Fruit fly (Drosophila melanogaster) whole organism, embryonic: ENCODE results near the gene ppk.
A peak's percentile ranks its signal among the peaks of the same experiment; 100 is the strongest.

ENCODE experiments used
- Ada2b ChIP-seq: fragments of 200-800 bp; sonication (Bioruptor generic); IDR thresholded peaks from 2 replicates; pipeline ENCODE4 v1.3.6; 2022; ENCODE audit warnings: missing biosample characterization, missing genetic modification characterization
- CG10274 ChIP-seq: fragments of 200-800 bp; sonication (Bioruptor generic); optimal IDR thresholded peaks from 3 replicates; lab custom pipeline; 2017; ENCODE audit warnings: missing biosample characterization, mild to moderate bottlenecking, missing genetic modification characterization
- CG11560 ChIP-seq: fragments of 200-800 bp; sonication (Bioruptor generic); IDR thresholded peaks from 3 replicates; pipeline ENCODE4 v1.3.6; 2022; ENCODE audit warnings: missing biosample characterization, missing genetic modification characterization
- CG12071 ChIP-seq: fragments of 200-800 bp; sonication (Bioruptor generic); optimal IDR thresholded peaks from 3 replicates; lab custom pipeline; 2018; ENCODE audit warnings: missing biosample characterization, mild to moderate bottlenecking, missing genetic modification characterization
- CG12659 ChIP-seq: fragments of 200-800 bp; sonication (Bioruptor generic); optimal IDR thresholded peaks from 3 replicates; lab custom pipeline; 2017; ENCODE audit warnings: mild to moderate bottlenecking, missing biosample characterization, missing genetic modification reagents, missing genetic modification characterization
- CG13424 ChIP-seq: fragments of 200-800 bp; sonication (Bioruptor generic); optimal IDR thresholded peaks from 2 replicates; lab custom pipeline; 2019; ENCODE audit warnings: missing biosample characterization, mild to moderate bottlenecking, missing genetic modification characterization, moderate library complexity
- CG2875 ChIP-seq: fragments of 200-800 bp; sonication (Bioruptor generic); optimal IDR thresholded peaks from 2 replicates; lab custom pipeline; 2017; ENCODE audit warnings: missing biosample characterization, mild to moderate bottlenecking, missing genetic modification characterization, missing genetic modification reagents
- CG3281 ChIP-seq: fragments of 200-800 bp; sonication (Bioruptor generic); optimal IDR thresholded peaks from 3 replicates; lab custom pipeline; 2017; ENCODE audit warnings: missing biosample characterization, mild to moderate bottlenecking, missing genetic modification characterization
- CG4730 ChIP-seq: fragments of 200-800 bp; sonication (Bioruptor generic); IDR thresholded peaks from 2 replicates; pipeline ENCODE4 v1.3.6; 2022; ENCODE audit warnings: missing biosample characterization, missing genetic modification characterization
- CG6813 ChIP-seq: fragments of 200-800 bp; sonication (Bioruptor generic); optimal IDR thresholded peaks from 2 replicates; lab custom pipeline; 2017; ENCODE audit warnings: missing biosample characterization, missing genetic modification characterization, mild to moderate bottlenecking, moderate library complexity, missing genetic modification reagents
- CG7372 ChIP-seq: fragments of 200-800 bp; sonication (Bioruptor generic); IDR thresholded peaks from 2 replicates; pipeline ENCODE4 v1.3.6; 2022; ENCODE audit warnings: missing biosample characterization, missing genetic modification characterization
- Dref ChIP-seq: fragments of 200-800 bp; sonication (Bioruptor generic); IDR thresholded peaks from 2 replicates; pipeline ENCODE4 v1.3.6; 2022; ENCODE audit warnings: missing biosample characterization, missing genetic modification characterization
- E2f2 ChIP-seq: fragments of 200-800 bp; sonication (Bioruptor generic); IDR thresholded peaks from 2 replicates; pipeline ENCODE4 v1.3.6; 2022; ENCODE audit warnings: missing biosample characterization, missing genetic modification characterization
- H15 ChIP-seq: fragments of 200-800 bp; sonication (Bioruptor generic); IDR thresholded peaks from 3 replicates; pipeline ENCODE4 v1.3.6; 2022; ENCODE audit warnings: missing biosample characterization, missing genetic modification characterization
- HLH4C ChIP-seq: fragments of 200-800 bp; sonication (Bioruptor generic); IDR thresholded peaks from 3 replicates; pipeline ENCODE4 v1.3.6; 2022; ENCODE audit warnings: missing biosample characterization, missing genetic modification characterization; ENCODE audit not compliant: partially characterized antibody
- Hr3 ChIP-seq: fragments of 200-800 bp; sonication (Bioruptor generic); optimal IDR thresholded peaks from 3 replicates; lab custom pipeline; 2016; ENCODE audit warnings: missing biosample characterization, missing genetic modification characterization
- Jarid2 ChIP-seq: fragments of 200-800 bp; sonication (Bioruptor generic); optimal IDR thresholded peaks from 3 replicates; lab custom pipeline; 2017; ENCODE audit warnings: mild to moderate bottlenecking, missing biosample characterization, missing genetic modification reagents, missing genetic modification characterization
- Oaz ChIP-seq: fragments of 200-800 bp; sonication (Bioruptor generic); IDR thresholded peaks from 2 replicates; pipeline ENCODE4 v1.3.6; 2022; ENCODE audit warnings: missing biosample characterization, missing genetic modification characterization
- Taf1 ChIP-seq: fragments of 200-800 bp; sonication (Bioruptor generic); IDR thresholded peaks from 2 replicates; pipeline ENCODE4 v1.3.6; 2022; ENCODE audit warnings: missing biosample characterization, missing genetic modification characterization
- ac ChIP-seq: fragments of 200-800 bp; sonication (Bioruptor generic); optimal IDR thresholded peaks from 3 replicates; lab custom pipeline; 2017; ENCODE audit warnings: missing biosample characterization, mild to moderate bottlenecking, missing genetic modification characterization
- bcd ChIP-seq: fragments of 200-800 bp; sonication (Bioruptor generic); optimal IDR thresholded peaks from 2 replicates; lab custom pipeline; 2017; ENCODE audit warnings: missing biosample characterization, mild to moderate bottlenecking, missing genetic modification characterization
- bsh ChIP-seq, 2 experiments: fragments of 200-800 bp; sonication (Bioruptor generic); optimal IDR thresholded peaks; 2 replicates each; lab custom pipeline; 2017 to 2018; ENCODE audit warnings: mild to moderate bottlenecking in 2 of 2, missing biosample characterization in 2 of 2, missing genetic modification characterization in 2 of 2, moderate library complexity in 1 of 2
- cg ChIP-seq: fragments of 200-800 bp; sonication (Bioruptor generic); optimal IDR thresholded peaks from 3 replicates; lab custom pipeline; 2019; ENCODE audit warnings: missing biosample characterization, mild to moderate bottlenecking, missing genetic modification characterization, moderate library complexity
- crc ChIP-seq: fragments of 200-800 bp; sonication (Bioruptor generic); optimal IDR thresholded peaks from 2 replicates; lab custom pipeline; 2016; ENCODE audit warnings: missing biosample characterization, missing genetic modification characterization
- dimm ChIP-seq: fragments of 200-800 bp; sonication (Bioruptor generic); IDR thresholded peaks from 2 replicates; pipeline ENCODE4 v1.3.6; 2022; ENCODE audit warnings: missing biosample characterization, missing genetic modification characterization
- dysf ChIP-seq: fragments of 200-800 bp; sonication (Bioruptor generic); IDR thresholded peaks from 3 replicates; pipeline ENCODE4 v1.3.6; 2022; ENCODE audit warnings: missing biosample characterization, missing genetic modification characterization
- esg ChIP-seq: fragments of 200-800 bp; sonication (Bioruptor generic); conservative IDR thresholded peaks from 2 replicates; pipeline ENCODE4 v1.3.6; 2022; ENCODE audit warnings: missing biosample characterization, missing genetic modification characterization
- eve ChIP-seq, 2 experiments: fragments of >200 bp; optimal IDR thresholded peaks; 2 replicates each; lab custom pipeline; 2017; ENCODE audit warnings: missing biosample characterization in 2 of 2, missing genetic modification characterization in 2 of 2
- hkb ChIP-seq, 2 experiments: fragments of 200-800 bp in 1 of 2; fragments of >200 bp in 1 of 2; sonication (Bioruptor generic) in 1 of 2; IDR thresholded peaks in 1 of 2; optimal IDR thresholded peaks in 1 of 2; 2 replicates each; pipeline versions ENCODE4 v1.3.6 to Lab custom; 2017 to 2022; ENCODE audit warnings: missing biosample characterization in 1 of 2, missing genetic modification characterization in 1 of 2
- lab ChIP-seq: fragments of 200-800 bp; sonication (Bioruptor generic); optimal IDR thresholded peaks from 3 replicates; lab custom pipeline; 2017; ENCODE audit warnings: missing biosample characterization, missing genetic modification characterization, mild to moderate bottlenecking, moderate library complexity, missing genetic modification reagents
- maf-S ChIP-seq: fragments of 200-800 bp; sonication (Bioruptor generic); optimal IDR thresholded peaks from 2 replicates; lab custom pipeline; 2016; ENCODE audit warnings: missing biosample characterization, missing genetic modification characterization
- nau ChIP-seq: fragments of 200-800 bp; sonication (Bioruptor generic); optimal IDR thresholded peaks from 3 replicates; lab custom pipeline; 2017; ENCODE audit warnings: missing biosample characterization, mild to moderate bottlenecking, missing genetic modification characterization, missing genetic modification reagents
- otp ChIP-seq: fragments of 200-800 bp; sonication (Bioruptor generic); IDR thresholded peaks from 3 replicates; pipeline ENCODE4, ENCODE4 v1.3.6; 2022; ENCODE audit warnings: missing biosample characterization, missing genetic modification characterization
- pho ChIP-seq: fragments of 200-800 bp; sonication (Bioruptor generic); optimal IDR thresholded peaks from 2 replicates; lab custom pipeline; 2016; ENCODE audit warnings: missing biosample characterization, missing genetic modification characterization
- pum ChIP-seq: fragments of 200-800 bp; sonication (Bioruptor generic); optimal IDR thresholded peaks from 2 replicates; lab custom pipeline; 2016; ENCODE audit warnings: missing biosample characterization, missing genetic modification characterization

The ppk gene

DNA sequence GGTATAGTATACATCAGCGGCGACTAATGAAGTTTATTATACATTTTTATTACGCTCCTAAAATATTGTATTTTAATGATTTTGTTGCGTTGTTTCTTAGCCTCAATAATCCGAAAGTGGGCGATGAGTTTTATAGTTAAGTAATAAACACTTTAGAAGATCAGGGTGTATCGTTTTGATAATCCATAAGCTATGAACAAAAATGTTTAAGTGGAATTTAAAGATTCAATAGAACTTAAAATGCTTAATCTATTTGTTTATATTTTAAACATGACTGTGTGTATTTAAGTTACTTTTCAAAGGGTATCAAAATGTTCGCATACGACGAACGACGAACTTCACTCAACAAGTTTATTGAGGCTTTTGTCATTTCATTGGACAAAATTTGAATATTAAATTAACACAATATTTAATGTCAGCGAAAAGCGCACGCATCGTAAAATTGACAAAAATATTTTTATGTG is 8.7 kb downstream of the ppk start (continued):
- TF ChIP-seq Oaz (GFP tag; lab: Robert Waterston, UW) (peak; percentile 71), Hr3 (GFP tag; lab: Kevin White, UChicago) (peak; percentile 55), lab (GFP tag; lab: Kevin White, UChicago) (peak; percentile 30), ac (GFP tag; lab: Kevin White, UChicago) (no peak), dimm (GFP tag; lab: Robert Waterston, UW) (peak; percentile 66), cg (GFP tag; lab: Kevin White, UChicago) (no peak), Ada2b (GFP tag; lab: Robert Waterston, UW) (peak; percentile 72), Jarid2 (GFP tag; lab: Kevin White, UChicago) (peak; percentile 5), pho (GFP tag; lab: Kevin White, UChicago) (peak; percentile 35), HLH4C (GFP tag; lab: Robert Waterston, UW) (no peak), maf-S (peak; percentile 38), CG6813 (GFP tag; lab: Kevin White, UChicago) (no peak), CG11560 (peak; percentile 50; the same call in 1 of the 3 replicates), esg (GFP tag; lab: Robert Waterston, UW) (peak; percentile 84), CG4730 (GFP tag; lab: Robert Waterston, UW) (peak; percentile 53; the same call in 1 of the 2 replicates), CG13424 (tag; lab: Kevin White, UChicago) (peak; percentile 89), crc (GFP tag; lab: Kevin White, UChicago) (peak; percentile 36), Taf1 (GFP tag; lab: Robert Waterston, UW) (peak; percentile 31; the same call in 1 of the 2 replicates), bsh (GFP tag; optimal IDR thresholded peaks at IDR 0.05; lab: Kevin White, UChicago) (peak in 1 of 2 experiments; percentile 67), dysf (GFP tag; lab: Robert Waterston, UW) (peak; percentile 92), CG12071 (peak; percentile 55), CG12659 (GFP tag; lab: Kevin White, UChicago) (peak; percentile 79), CG3281 (GFP tag; lab: Kevin White, UChicago) (peak; percentile 20), hkb (optimal IDR thresholded peaks at IDR 0.05; lab: Kevin White, UChicago) (no peak), hkb (GFP tag; IDR thresholded peaks at IDR 0.05; lab: Robert Waterston, UW) (peak; percentile 83), H15 (GFP tag; lab: Robert Waterston, UW) (0 out of 3 replicates have a peak, but pooled peaks have one; percentile 41), CG10274 (no peak), otp (GFP tag; lab: Robert Waterston, UW) (peak; percentile 69; the same call in 1 of the 3 replicates), CG2875 (GFP tag; lab: Kevin White, UChicago) (peak; percentile 32), nau (GFP tag; lab: Kevin White, UChicago) (no peak), Dref (no peak), pum (GFP tag; lab: Kevin White, UChicago) (peak; percentile 1), E2f2 (GFP tag; lab: Robert Waterston, UW) (peak; percentile 67), eve (GFP tag; optimal IDR thresholded peaks at IDR 0.05; lab: Kevin White, UChicago) (peak in 1 of 2 experiments; percentile 68), CG7372 (GFP tag; lab: Robert Waterston, UW) (peak; percentile 66; the same call in 1 of the 2 replicates)

DNA sequence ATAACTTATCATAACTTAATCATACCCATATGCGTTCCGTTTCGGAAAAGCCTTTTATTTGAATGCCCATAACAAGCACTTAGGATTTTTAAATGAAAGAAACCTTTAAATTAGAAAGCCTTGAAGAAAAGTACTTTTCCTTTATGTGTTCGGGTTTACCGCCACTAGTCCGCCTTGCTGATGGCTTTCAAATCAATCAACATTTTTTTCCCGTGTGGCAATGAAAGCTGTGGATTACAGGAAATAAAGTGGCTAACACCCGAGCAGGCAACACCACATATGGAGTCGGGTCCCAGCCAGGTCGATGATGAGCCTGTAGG is 10.2 kb downstream of the ppk start:
- TF ChIP-seq bcd (GFP tag; lab: Kevin White, UChicago): no peak
- peak in 1 of 2 experiments; percentile 4 for TF ChIP-seq bsh (GFP tag; optimal IDR thresholded peaks at IDR 0.05; lab: Kevin White, UChicago)
